Worm (Caenorhabditis elegans) whole organism, L3 larva: ENCODE data around the gene C06E4.6.

Experiments
- ZK546.5 ChIP-seq: sonication (generic microtip); optimal IDR thresholded peaks from 2 replicates; lab custom pipeline; 2017; ENCODE audit warnings: missing biosample characterization, missing genetic modification characterization
- ceh-9 ChIP-seq: sonication (generic microtip); optimal IDR thresholded peaks from 2 replicates; lab custom pipeline; 2018; ENCODE audit warnings: missing biosample characterization, missing genetic modification characterization
- daf-12 ChIP-seq: fragments of 150-350 bp; optimal IDR thresholded peaks from 2 replicates; lab custom pipeline; 2014; ENCODE audit warnings: missing biosample characterization, missing genetic modification reagents, missing genetic modification characterization
- egl-5 ChIP-seq: fragments of 150-350 bp; optimal IDR thresholded peaks from 2 replicates; lab custom pipeline; 2017; ENCODE audit warnings: missing biosample characterization, missing genetic modification reagents, missing genetic modification characterization, inconsistent platforms
- elt-3 ChIP-seq, 3 experiments: fragments of 150-350 bp in 1 of 3; sonication (generic microtip) in 2 of 3; optimal IDR thresholded peaks; 2 replicates in 2 of 3; 4 replicates in 1 of 3; lab custom pipeline; 2014 to 2017; ENCODE audit warnings: missing biosample characterization in 3 of 3, missing genetic modification characterization in 3 of 3
- fkh-10 ChIP-seq: sonication (generic microtip); optimal IDR thresholded peaks from 2 replicates; lab custom pipeline; 2017; ENCODE audit warnings: missing biosample characterization, missing genetic modification reagents, missing genetic modification characterization
- hmg-11 ChIP-seq: sonication (generic microtip); optimal IDR thresholded peaks from 2 replicates; lab custom pipeline; 2016; ENCODE audit warnings: missing genetic modification characterization, missing compliant biosample characterization
- jun-1 ChIP-seq: fragments of 150-350 bp; optimal IDR thresholded peaks from 2 replicates; lab custom pipeline; 2014; ENCODE audit warnings: missing biosample characterization, missing genetic modification reagents, missing genetic modification characterization
- nhr-25 ChIP-seq: sonication (generic microtip); optimal IDR thresholded peaks from 2 replicates; lab custom pipeline; 2017; ENCODE audit warnings: missing biosample characterization, missing genetic modification characterization
- nhr-28 ChIP-seq: fragments of 150-350 bp; optimal IDR thresholded peaks from 2 replicates; lab custom pipeline; 2014; ENCODE audit warnings: missing biosample characterization, missing genetic modification characterization
- tbx-2 ChIP-seq: sonication (generic microtip); optimal IDR thresholded peaks from 2 replicates; lab custom pipeline; 2016; ENCODE audit warnings: mild to moderate bottlenecking, missing genetic modification characterization, missing compliant biosample characterization
- unc-62 ChIP-seq: fragments of 150-350 bp; sonication (generic microtip); optimal IDR thresholded peaks from 4 replicates; lab custom pipeline; 2014; ENCODE audit warnings: missing biosample characterization, missing genetic modification reagents, missing genetic modification characterization

DNA sequence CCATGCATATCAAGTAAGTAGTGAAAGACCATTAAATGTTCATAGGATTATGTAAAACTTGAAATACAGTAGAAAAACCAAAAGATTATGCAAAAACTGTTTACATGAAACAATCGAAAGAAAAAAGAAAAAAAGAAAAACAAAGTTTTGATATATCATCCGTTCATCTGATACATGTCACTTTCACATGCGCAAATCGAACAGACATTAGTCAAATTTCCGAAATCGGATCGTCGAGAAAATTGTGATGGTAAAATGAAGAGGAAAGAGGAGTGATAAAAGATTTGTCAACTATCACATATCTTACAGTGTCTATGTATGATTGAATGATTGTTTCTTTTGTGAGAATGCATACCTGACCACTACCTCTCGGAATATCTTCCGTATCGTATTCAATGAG is 49.1 kb downstream of the C06E4.6 start:
- TF ChIP-seq elt-3 (tag; optimal IDR thresholded peaks at IDR 0.05; lab: Kevin White, UChicago) = no peak
- no peak for TF ChIP-seq egl-5
- no peak for TF ChIP-seq hmg-11 (tag; lab: Kevin White, UChicago)
- no peak for TF ChIP-seq fkh-10 (GFP tag; lab: Kevin White, UChicago)
- no peak for TF ChIP-seq unc-62 (GFP tag; lab: Kevin White, UChicago)
- no peak for TF ChIP-seq tbx-2 (tag; lab: Kevin White, UChicago)
- no peak for TF ChIP-seq jun-1 (tag; lab: Kevin White, UChicago)
- no peak for TF ChIP-seq nhr-25 (tag; lab: Kevin White, UChicago)
- no peak for TF ChIP-seq ZK546.5 (tag; lab: Kevin White, UChicago)
- TF ChIP-seq ceh-9 (tag; lab: Kevin White, UChicago) = no peak
- no peak for TF ChIP-seq nhr-28 (tag; lab: Kevin White, UChicago)
- TF ChIP-seq daf-12 (tag; lab: Kevin White, UChicago) = no peak
